Worm (Caenorhabditis elegans): ENCODE data around the gene F23F12.12.

Gene F23F12.12

ce11 chrIII:6498176-6498575 is 9.8 kb upstream of the F23F12.12 start, which contains the start of gene sdz-15:
Gene sdz-15 (plus strand): TSS chrIII:6498476.
- TF ChIP-seq nhr-12 (tag; optimal IDR thresholded peaks at IDR 0.05) = no peak
- TF ChIP-seq ces-1 (GFP tag; optimal IDR thresholded peaks at IDR 0.05) = no peak
- no peak for TF ChIP-seq skn-1 (tag; optimal IDR thresholded peaks at IDR 0.05)
- TF ChIP-seq irx-1 (tag; optimal IDR thresholded peaks at IDR 0.05) = no peak
- TF ChIP-seq nhr-76 (tag; optimal IDR thresholded peaks at IDR 0.05) = no peak
- no peak for TF ChIP-seq aha-1 (tag; optimal IDR thresholded peaks at IDR 0.05)
- no peak for TF ChIP-seq fkh-8 (tag; optimal IDR thresholded peaks at IDR 0.05)
- no peak for TF ChIP-seq ztf-11 (tag; optimal IDR thresholded peaks at IDR 0.05)
- TF ChIP-seq zip-4 (GFP tag; optimal IDR thresholded peaks at IDR 0.05) = no peak
- no peak for TF ChIP-seq nhr-77 (tag; optimal IDR thresholded peaks at IDR 0.05)
- no peak for TF ChIP-seq nhr-90 (tag; optimal IDR thresholded peaks at IDR 0.05; ENCODE audit: poor library complexity)
- no peak for TF ChIP-seq aly-2 (tag; optimal IDR thresholded peaks at IDR 0.05)
- TF ChIP-seq egl-27 (tag; optimal IDR thresholded peaks at IDR 0.05) = no peak
- no peak for TF ChIP-seq ama-1 (optimal IDR thresholded peaks at IDR 0.05)
- TF ChIP-seq blmp-1 (tag; optimal IDR thresholded peaks at IDR 0.05) = no peak
- TF ChIP-seq nhr-71 (tag; optimal IDR thresholded peaks at IDR 0.05) = no peak
- no peak for TF ChIP-seq ceh-90 (tag; optimal IDR thresholded peaks at IDR 0.05)
- TF ChIP-seq Y116A8C.19 (tag; optimal IDR thresholded peaks at IDR 0.05; ENCODE audit: borderline replicate concordance) = no peak
- TF ChIP-seq fkh-4 (tag; optimal IDR thresholded peaks at IDR 0.05; ENCODE audit: borderline replicate concordance) = no peak
- TF ChIP-seq jun-1 (tag; optimal IDR thresholded peaks at IDR 0.05) = no peak

- TF ChIP-seq efl-1 (optimal IDR thresholded peaks at IDR 0.05) = no peak
- peak in 1 of 2 experiments; percentile 71 for TF ChIP-seq efl-1 (GFP tag; optimal IDR thresholded peaks at IDR 0.05 in 1 of 2)
- TF ChIP-seq vab-15 (tag; optimal IDR thresholded peaks at IDR 0.05) = no peak
- no peak for TF ChIP-seq nhr-47 (tag; optimal IDR thresholded peaks at IDR 0.05)
These were observed 8.8 kb upstream of the F23F12.12 start for ce11 chrIII:6499102-6499501.

ce11 chrIII:6500032-6500564 is 7.8 kb upstream of the F23F12.12 start, which contains the start of gene F23F12.3:
Gene F23F12.3 (plus strand): TSS chrIII:6500514.
- TF ChIP-seq nhr-90 (tag; optimal IDR thresholded peaks at IDR 0.05; ENCODE audit: poor library complexity) (no peak), elt-2 (tag; optimal IDR thresholded peaks at IDR 0.05) (peak; percentile 32)

- no peak for TF ChIP-seq ceh-63 (GFP tag; optimal IDR thresholded peaks at IDR 0.05)
- TF ChIP-seq C04F5.9 (tag; optimal IDR thresholded peaks at IDR 0.05) = no peak
- no peak for TF ChIP-seq nhr-237 (tag; optimal IDR thresholded peaks at IDR 0.05)
- TF ChIP-seq blmp-1 (tag; optimal IDR thresholded peaks at IDR 0.05) = peak; percentile 47
- no peak for TF ChIP-seq unc-30 (tag; optimal IDR thresholded peaks at IDR 0.05)
- TF ChIP-seq elt-3 (tag; optimal IDR thresholded peaks at IDR 0.05) = peak in 1 of 6 experiments; percentile 93
- no peak for TF ChIP-seq lin-13 (GFP tag; optimal IDR thresholded peaks at IDR 0.05)
- peak; percentile 8 for TF ChIP-seq lin-14 (GFP tag; optimal IDR thresholded peaks at IDR 0.05)
- peak; percentile 24 for TF ChIP-seq unc-130 (tag; optimal IDR thresholded peaks at IDR 0.05)
- TF ChIP-seq ztf-11 (tag; optimal IDR thresholded peaks at IDR 0.05) = no peak
- TF ChIP-seq zip-4 (GFP tag; optimal IDR thresholded peaks at IDR 0.05) = no peak
- no peak for TF ChIP-seq Y116A8C.19 (tag; optimal IDR thresholded peaks at IDR 0.05; ENCODE audit: borderline replicate concordance)
- peak; percentile 72 for TF ChIP-seq nhr-85 (tag)
- TF ChIP-seq lin-35 (GFP tag; optimal IDR thresholded peaks at IDR 0.05) = peak in 1 of 2 experiments; percentile 33
- TF ChIP-seq rnt-1 (tag; optimal IDR thresholded peaks at IDR 0.05) = no peak
- peak; percentile 49 for TF ChIP-seq nhr-19 (GFP tag; conservative IDR thresholded peaks at IDR 0.05)
- TF ChIP-seq nhr-71 (tag; optimal IDR thresholded peaks at IDR 0.05) = peak; percentile 42
- no peak for TF ChIP-seq nhr-12 (tag; optimal IDR thresholded peaks at IDR 0.05)
- peak; percentile 58 for TF ChIP-seq nhr-20 (tag; optimal IDR thresholded peaks at IDR 0.05)
- TF ChIP-seq lin-15B (tag; optimal IDR thresholded peaks at IDR 0.05) = no peak
- no peak for TF ChIP-seq egl-13 (tag; optimal IDR thresholded peaks at IDR 0.05)
- no peak for TF ChIP-seq C16A3.4 (tag; optimal IDR thresholded peaks at IDR 0.05)
- no peak for TF ChIP-seq swsn-7 (tag; optimal IDR thresholded peaks at IDR 0.05)
- TF ChIP-seq mep-1 (tag; optimal IDR thresholded peaks at IDR 0.05) = no peak
- no peak for TF ChIP-seq ceh-82 (tag; optimal IDR thresholded peaks at IDR 0.05)
- peak; percentile 14 for TF ChIP-seq nhr-90 (tag; optimal IDR thresholded peaks at IDR 0.05; ENCODE audit: poor library complexity)
- TF ChIP-seq snu-23 (GFP tag; optimal IDR thresholded peaks at IDR 0.05) = peak; percentile 28
- TF ChIP-seq tbx-2 (tag; optimal IDR thresholded peaks at IDR 0.05) = no peak
These were observed 395 bp downstream of the F23F12.12 start for ce11 chrIII:6508327-6508726.
